Worm (Caenorhabditis elegans) whole organism, midembryonic: ENCODE measurements around the gene Y19D10B.8.
"Not testable (repeated sequence)": the region's sequence is repeated elsewhere in the genome, so short reads cannot be mapped to it uniquely, and the experiment has no call there.

Experiments used
- flt-1 ChIP-seq: fragments of 200-800 bp; sonication (Bioruptor generic); IDR thresholded peaks from 2 replicates; pipeline ENCODE4 v1.3.6; 2022; ENCODE audit warnings: missing genetic modification characterization, missing compliant biosample characterization
- ztf-29 ChIP-seq: fragments of 200-800 bp; sonication (Bioruptor generic); IDR thresholded peaks from 2 replicates; pipeline ENCODE4 v1.3.6; 2022; ENCODE audit warnings: missing genetic modification reagents, missing genetic modification characterization, missing compliant biosample characterization

DNA sequence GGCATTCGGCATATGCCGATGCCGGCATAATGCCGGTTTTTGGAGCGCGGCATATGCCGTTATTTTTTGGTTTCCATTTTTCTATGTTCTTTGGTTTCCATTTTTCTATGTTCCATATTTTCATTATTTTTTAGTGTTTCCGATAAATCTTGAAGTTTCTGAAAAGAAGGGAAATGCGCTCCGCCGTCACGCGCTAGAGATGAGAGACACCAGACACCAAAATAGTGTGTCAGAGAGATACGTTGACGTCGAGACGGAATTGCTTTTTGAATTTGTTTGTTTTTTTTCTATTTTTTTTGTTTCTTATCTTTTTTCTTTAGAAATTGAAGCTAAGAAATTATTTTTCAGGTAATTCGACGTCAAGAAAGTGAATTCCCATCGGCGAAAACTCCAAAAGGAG lies 45.6 kb downstream of the Y19D10B.8 start, which contains the start of gene F41B5.1:
- not testable (repeated sequence) for TF ChIP-seq ztf-29, flt-1 (GFP tag; lab: Robert Waterston, UW)
